Worm (Caenorhabditis elegans) whole organism, L1 larva: ENCODE data around the gene nhr-205.

ENCODE experiments used
- blmp-1 ChIP-seq: fragments of 150-350 bp; optimal IDR thresholded peaks from 2 replicates; lab custom pipeline; 2014; ENCODE audit warnings: missing biosample characterization, missing genetic modification characterization
- ceh-63 ChIP-seq: fragments of 200-800 bp; sonication (Bioruptor generic); optimal IDR thresholded peaks from 2 replicates; lab custom pipeline; 2018; ENCODE audit warnings: mild to moderate bottlenecking, missing genetic modification characterization, missing compliant biosample characterization
- ceh-90 ChIP-seq: sonication (generic microtip); optimal IDR thresholded peaks from 2 replicates; lab custom pipeline; 2016; ENCODE audit warnings: missing genetic modification characterization, missing compliant biosample characterization
- dpl-1 ChIP-seq, 3 experiments: fragments of 150-350 bp in 2 of 3; sonication (generic microtip) in 1 of 3; optimal IDR thresholded peaks; 2 replicates each; lab custom pipeline; 2014 to 2017; ENCODE audit warnings: missing biosample characterization in 3 of 3, missing genetic modification characterization in 3 of 3, missing genetic modification reagents in 3 of 3
- efl-1 ChIP-seq, 4 experiments: fragments of 150-350 bp; optimal IDR thresholded peaks in 3 of 4; peaks in 1 of 4; 1 replicate in 1 of 4; 2 replicates in 3 of 4; lab custom pipeline; 2014; ENCODE audit warnings: missing biosample characterization in 2 of 4, missing genetic modification characterization in 2 of 4, missing genetic modification reagents in 2 of 4
- elt-2 ChIP-seq: sonication (generic microtip); optimal IDR thresholded peaks from 2 replicates; lab custom pipeline; 2016; ENCODE audit warnings: missing genetic modification characterization, mild to moderate bottlenecking, inconsistent platforms, missing compliant biosample characterization, missing genetic modification reagents
- elt-3 ChIP-seq, 6 experiments: fragments of 150-350 bp in 1 of 6; sonication (generic microtip); optimal IDR thresholded peaks; 2 replicates each; lab custom pipeline; 2017 to 2018; ENCODE audit warnings: missing biosample characterization in 6 of 6, missing genetic modification characterization in 6 of 6, inconsistent platforms in 1 of 6
- fkh-10 ChIP-seq: sonication (generic microtip); optimal IDR thresholded peaks from 2 replicates; lab custom pipeline; 2017; ENCODE audit warnings: missing biosample characterization, missing genetic modification reagents, missing genetic modification characterization
- fkh-4 ChIP-seq: sonication (generic microtip); optimal IDR thresholded peaks from 2 replicates; lab custom pipeline; 2016; ENCODE audit warnings: missing compliant biosample characterization, missing genetic modification characterization, borderline replicate concordance
- hlh-4 ChIP-seq: sonication (generic microtip); optimal IDR thresholded peaks from 2 replicates; lab custom pipeline; 2016; ENCODE audit warnings: mild to moderate bottlenecking, missing genetic modification characterization, missing compliant biosample characterization
- isw-1 ChIP-seq: fragments of 200-800 bp; sonication (Bioruptor generic); IDR thresholded peaks from 2 replicates; pipeline ENCODE4 v1.3.6; 2022; ENCODE audit warnings: missing genetic modification characterization, missing compliant biosample characterization
- jun-1 ChIP-seq: fragments of 150-350 bp; optimal IDR thresholded peaks from 2 replicates; lab custom pipeline; 2014; ENCODE audit warnings: missing biosample characterization, missing genetic modification reagents, missing genetic modification characterization
- lin-15B ChIP-seq: fragments of 150-350 bp; sonication (generic microtip); optimal IDR thresholded peaks from 3 replicates; lab custom pipeline; 2014; ENCODE audit warnings: missing biosample characterization, missing genetic modification characterization
- mep-1 ChIP-seq: fragments of 150-350 bp; optimal IDR thresholded peaks from 2 replicates; lab custom pipeline; 2014; ENCODE audit warnings: missing biosample characterization, missing genetic modification characterization
- nhr-19 ChIP-seq: fragments of 200-800 bp; sonication (Bioruptor generic); conservative IDR thresholded peaks from 2 replicates; pipeline ENCODE4 v1.3.6; 2022; ENCODE audit warnings: missing genetic modification characterization, missing compliant biosample characterization
- nhr-20 ChIP-seq: sonication (generic microtip); optimal IDR thresholded peaks from 2 replicates; lab custom pipeline; 2016; ENCODE audit warnings: mild to moderate bottlenecking, missing genetic modification characterization, missing compliant biosample characterization
- nhr-28 ChIP-seq: fragments of 150-350 bp; optimal IDR thresholded peaks from 2 replicates; lab custom pipeline; 2014; ENCODE audit warnings: missing biosample characterization, missing genetic modification characterization
- nhr-47 ChIP-seq: sonication (generic microtip); optimal IDR thresholded peaks from 2 replicates; lab custom pipeline; 2016; ENCODE audit warnings: mild to moderate bottlenecking, missing genetic modification characterization, moderate library complexity, missing compliant biosample characterization
- nhr-77 ChIP-seq: fragments of 150-350 bp; optimal IDR thresholded peaks from 2 replicates; lab custom pipeline; 2014; ENCODE audit warnings: missing biosample characterization, missing genetic modification characterization
- nhr-84 ChIP-seq: sonication (generic microtip); optimal IDR thresholded peaks from 2 replicates; lab custom pipeline; 2017; ENCODE audit warnings: missing biosample characterization, missing genetic modification characterization
- nhr-90 ChIP-seq: sonication (generic microtip); optimal IDR thresholded peaks from 2 replicates; lab custom pipeline; 2016; ENCODE audit warnings: mild to moderate bottlenecking, missing genetic modification characterization, missing compliant biosample characterization; ENCODE audit not compliant: poor library complexity
- pqm-1 ChIP-seq: sonication (generic microtip); optimal IDR thresholded peaks from 3 replicates; lab custom pipeline; 2017; ENCODE audit warnings: missing biosample characterization, missing genetic modification characterization
- skn-1 ChIP-seq: fragments of 150-350 bp; optimal IDR thresholded peaks from 2 replicates; lab custom pipeline; 2014; ENCODE audit warnings: missing biosample characterization, missing genetic modification characterization
- snpc-4 ChIP-seq: fragments of 150-350 bp; optimal IDR thresholded peaks from 2 replicates; lab custom pipeline; 2014; ENCODE audit warnings: missing biosample characterization, missing genetic modification characterization
- sptf-1 ChIP-seq: fragments of 150-350 bp; optimal IDR thresholded peaks from 2 replicates; lab custom pipeline; 2014; ENCODE audit warnings: missing biosample characterization, missing genetic modification characterization
- sup-37 ChIP-seq: fragments of 200-800 bp; sonication (Bioruptor generic); optimal IDR thresholded peaks from 2 replicates; lab custom pipeline; 2018; ENCODE audit warnings: mild to moderate bottlenecking, missing genetic modification characterization, missing compliant biosample characterization
- swsn-7 ChIP-seq: sonication (generic microtip); optimal IDR thresholded peaks from 2 replicates; lab custom pipeline; 2016; ENCODE audit warnings: missing genetic modification characterization, missing compliant biosample characterization
- tbx-2 ChIP-seq: sonication (generic microtip); optimal IDR thresholded peaks from 2 replicates; lab custom pipeline; 2016; ENCODE audit warnings: missing genetic modification characterization, missing compliant biosample characterization
- tlp-1 ChIP-seq: fragments of 150-350 bp; optimal IDR thresholded peaks from 2 replicates; lab custom pipeline; 2014; ENCODE audit warnings: missing biosample characterization, missing genetic modification characterization
- unc-30 ChIP-seq: sonication (generic microtip); optimal IDR thresholded peaks from 2 replicates; lab custom pipeline; 2017; ENCODE audit warnings: missing biosample characterization, missing genetic modification characterization

Gene nhr-205

ce11 chrV:10081636-10082035 is at the start of gene nhr-205:
Gene nhr-205 (minus strand): TSS chrV:10081776.
- TF ChIP-seq elt-3 (tag; optimal IDR thresholded peaks at IDR 0.05; lab: Kevin White, UChicago) (peak in 1 of 6 experiments; percentile 2), nhr-77 (tag; lab: Kevin White, UChicago) (peak; percentile 12), nhr-84 (tag; lab: Kevin White, UChicago) (no peak), ceh-63 (GFP tag; lab: Kevin White, UChicago) (no peak), snpc-4 (no peak), nhr-90 (tag; lab: Kevin White, UChicago) (no peak), swsn-7 (tag; lab: Kevin White, UChicago) (no peak), efl-1 (optimal IDR thresholded peaks at IDR 0.05; lab: Kevin White, UChicago) (no peak), efl-1 (GFP tag; optimal IDR thresholded peaks at IDR 0.05 in 1 of 2; lab: Kevin White, UChicago) (peak in 1 of 2 experiments; percentile 51), nhr-28 (tag; lab: Kevin White, UChicago) (no peak), fkh-4 (tag; lab: Kevin White, UChicago) (no peak), nhr-20 (tag; lab: Kevin White, UChicago) (peak; percentile 12), mep-1 (tag; lab: Kevin White, UChicago) (no peak), lin-15B (tag; lab: Kevin White, UChicago) (no peak), sptf-1 (no peak)
- TF ChIP-seq, all 84 proteins: peak for 4

- TF ChIP-seq isw-1 (no peak), nhr-84 (tag; lab: Kevin White, UChicago) (no peak), dpl-1 (GFP tag; optimal IDR thresholded peaks at IDR 0.05; lab: Kevin White, UChicago) (no peak), hlh-4 (tag; lab: Kevin White, UChicago) (no peak), pqm-1 (no peak)
Measured at ce11 chrV:10130195-10130594, 48.6 kb upstream of the nhr-205 start, which contains the start of gene aos-1. Gene aos-1 (minus strand): TSS chrV:10130295.

ce11 chrV:10124799-10125548 is 43.4 kb upstream of the nhr-205 start, which contains the start of gene C08B6.10:
Gene C08B6.10 (plus strand): TSS chrV:10125498.
- TF ChIP-seq jun-1 (tag; lab: Kevin White, UChicago) (no peak), blmp-1 (peak; percentile 19), elt-3 (tag; optimal IDR thresholded peaks at IDR 0.05; lab: Kevin White, UChicago) (peak in 1 of 6 experiments; percentile 23), sup-37 (GFP tag; lab: Kevin White, UChicago) (no peak), tlp-1 (no peak), mep-1 (tag; lab: Kevin White, UChicago) (no peak), unc-30 (no peak), elt-2 (peak; percentile 34)

- TF ChIP-seq lin-15B (tag; lab: Kevin White, UChicago) (no peak), nhr-19 (GFP tag; lab: Robert Waterston, UW) (no peak), tbx-2 (no peak), nhr-47 (no peak)
Measured at ce11 chrV:10123324-10123723, 41.7 kb upstream of the nhr-205 start, which contains the start of gene C08B6.6. Gene C08B6.6 (plus strand): TSS chrV:10123624.

- TF ChIP-seq nhr-28 (tag; lab: Kevin White, UChicago), result no peak
- no peak for TF ChIP-seq ceh-90
- TF ChIP-seq skn-1 (tag; lab: Kevin White, UChicago), result no peak
- no peak for TF ChIP-seq hlh-4 (tag; lab: Kevin White, UChicago)
- TF ChIP-seq efl-1 (optimal IDR thresholded peaks at IDR 0.05; lab: Kevin White, UChicago), result no peak
- TF ChIP-seq efl-1 (GFP tag; optimal IDR thresholded peaks at IDR 0.05 in 1 of 2; lab: Kevin White, UChicago), result no peak
Measured at ce11 chrV:10122670-10123069, 41.1 kb upstream of the nhr-205 start, which contains the start of gene srxa-19. Gene srxa-19 (minus strand): TSS chrV:10122770.

- no peak for TF ChIP-seq efl-1 (optimal IDR thresholded peaks at IDR 0.05; lab: Kevin White, UChicago)
- peak in 1 of 2 experiments; percentile 90 for TF ChIP-seq efl-1 (GFP tag; optimal IDR thresholded peaks at IDR 0.05 in 1 of 2; lab: Kevin White, UChicago)
- no peak for TF ChIP-seq fkh-10 (GFP tag; lab: Kevin White, UChicago)
Measured at ce11 chrV:10120898-10121297, 39.3 kb upstream of the nhr-205 start, which contains the start of gene srxa-18. Gene srxa-18 (minus strand): TSS chrV:10120997.
